Fruit fly (Drosophila melanogaster) whole organism: Measurements from ENCODE around the gene Ugt36E1.

Experiments
- EcR ChIP-seq, 2 experiments: fragments of >200 bp; optimal IDR thresholded peaks; 2 replicates each; lab custom pipeline; 2017; ENCODE audit warnings: missing biosample characterization in 2 of 2, missing genetic modification characterization in 2 of 2, missing genetic modification reagents in 2 of 2
- usp ChIP-seq: fragments of >200 bp; optimal IDR thresholded peaks from 2 replicates; lab custom pipeline; 2017; ENCODE audit warnings: missing biosample characterization, missing genetic modification characterization, mixed read lengths

DNA sequence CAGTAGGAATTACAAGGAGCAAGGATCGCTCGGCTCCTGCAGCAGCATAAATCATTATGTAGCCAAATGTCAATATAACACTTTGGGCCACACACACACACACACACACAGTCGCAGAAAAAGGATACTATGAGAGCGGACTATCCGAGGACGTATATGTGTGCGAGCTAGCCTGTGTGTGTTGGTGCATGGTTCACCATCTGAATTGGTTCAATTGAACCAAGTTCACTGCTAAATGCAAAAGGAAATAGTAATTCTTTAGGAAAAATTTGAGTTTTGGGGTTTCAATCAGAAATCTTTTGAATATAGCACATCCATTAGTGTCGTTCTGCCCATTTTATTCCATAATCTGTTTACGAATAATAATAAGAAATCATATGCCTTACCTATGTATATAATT lies 19.6 kb downstream of the Ugt36E1 start:
- TF ChIP-seq EcR (GFP tag; optimal IDR thresholded peaks at IDR 0.05; lab: Kevin White, UChicago) (no peak), usp (GFP tag; lab: Kevin White, UChicago) (no peak)
